Worm (Caenorhabditis elegans): ENCODE data around the gene F45H10.5.

- TF ChIP-seq ekl-4 (GFP tag; IDR thresholded peaks at IDR 0.05): no peak
- TF ChIP-seq cebp-2 (GFP tag; IDR thresholded peaks at IDR 0.05): no peak
- no peak for TF ChIP-seq sea-2 (GFP tag; IDR thresholded peaks at IDR 0.05)
- TF ChIP-seq F55B11.4 (tag; optimal IDR thresholded peaks at IDR 0.05; ENCODE audit: borderline replicate concordance, insufficient read depth): no peak
- TF ChIP-seq ceh-40 (GFP tag; IDR thresholded peaks at IDR 0.05): no peak
- no peak for TF ChIP-seq dpl-1 (GFP tag; optimal IDR thresholded peaks at IDR 0.05)
- TF ChIP-seq dox-1 (GFP tag; IDR thresholded peaks at IDR 0.05): no peak
Measured at ce11 chrII:13479424-13479823, 22.3 kb upstream of the F45H10.5 start.
